Worm (Caenorhabditis elegans): ENCODE measurements around the gene F26F2.1.
"Not testable (repeated sequence)": the region's sequence is repeated elsewhere in the genome, so short reads cannot be mapped to it uniquely, and the experiment has no call there.

The F26F2.1 gene

ce11 chrV:20536208-20536607 lies 25.5 kb downstream of the F26F2.1 start, which contains the start of gene Y38H6C.15:
TSS of gene Y38H6C.15 (minus strand) at chrV:20536308.
- TF ChIP-seq klf-2 (GFP tag; conservative IDR thresholded peaks at IDR 0.05) (no peak), tab-1 (GFP tag; IDR thresholded peaks at IDR 0.05) (no peak), T22C8.4 (GFP tag; IDR thresholded peaks at IDR 0.05) (no peak)

ce11 chrV:20534072-20534471 lies 27.6 kb downstream of the F26F2.1 start, which contains the start of gene famh-161:
TSS of gene famh-161 (minus strand) at chrV:20534172.
- TF ChIP-seq tab-1 (GFP tag; IDR thresholded peaks at IDR 0.05) (no peak), klf-2 (GFP tag; conservative IDR thresholded peaks at IDR 0.05) (no peak), ref-1 (GFP tag; conservative IDR thresholded peaks at IDR 0.05) (no peak), flt-1 (GFP tag; IDR thresholded peaks at IDR 0.05) (no peak), ztf-23 (GFP tag; IDR thresholded peaks at IDR 0.05) (no peak), med-1 (GFP tag; optimal IDR thresholded peaks at IDR 0.05; ENCODE audit: insufficient read depth) (no peak), ztf-29 (GFP tag; IDR thresholded peaks at IDR 0.05) (no peak), T22C8.4 (GFP tag; IDR thresholded peaks at IDR 0.05) (no peak), cog-1 (tag; optimal IDR thresholded peaks at IDR 0.05) (no peak)

ce11 chrV:20527493-20527892 lies 34.2 kb downstream of the F26F2.1 start, which contains the start of gene Y38H6C.13:
TSS of gene Y38H6C.13 (plus strand) at chrV:20527793.
- TF ChIP-seq flt-1 (GFP tag; IDR thresholded peaks at IDR 0.05) (no peak), T22C8.4 (GFP tag; IDR thresholded peaks at IDR 0.05) (no peak), ztf-29 (GFP tag; IDR thresholded peaks at IDR 0.05) (no peak), med-1 (GFP tag; optimal IDR thresholded peaks at IDR 0.05; ENCODE audit: insufficient read depth) (no peak), klf-2 (GFP tag; conservative IDR thresholded peaks at IDR 0.05) (no peak), tab-1 (GFP tag; IDR thresholded peaks at IDR 0.05) (no peak)

ce11 chrV:20525816-20526459 lies 35.8 kb downstream of the F26F2.1 start, which contains the start of the genes srh-166 and Y38H6C.24:
TSS of gene srh-166 (minus strand) at chrV:20525866.
TSS of gene Y38H6C.24 (plus strand) at chrV:20526435.
- TF ChIP-seq tab-1 (GFP tag; IDR thresholded peaks at IDR 0.05) (no peak), T22C8.4 (GFP tag; IDR thresholded peaks at IDR 0.05) (no peak), flt-1 (GFP tag; IDR thresholded peaks at IDR 0.05) (no peak), klf-2 (GFP tag; conservative IDR thresholded peaks at IDR 0.05) (no peak), ztf-29 (GFP tag; IDR thresholded peaks at IDR 0.05) (no peak), ztf-23 (GFP tag; IDR thresholded peaks at IDR 0.05) (no peak), cog-1 (tag; optimal IDR thresholded peaks at IDR 0.05) (no peak), med-1 (GFP tag; optimal IDR thresholded peaks at IDR 0.05; ENCODE audit: insufficient read depth) (no peak), ref-1 (GFP tag; conservative IDR thresholded peaks at IDR 0.05) (no peak)

- TF ChIP-seq ref-1 (GFP tag; conservative IDR thresholded peaks at IDR 0.05) (no peak), klf-2 (GFP tag; conservative IDR thresholded peaks at IDR 0.05) (no peak), ztf-23 (GFP tag; IDR thresholded peaks at IDR 0.05) (no peak), T22C8.4 (GFP tag; IDR thresholded peaks at IDR 0.05) (no peak), tab-1 (GFP tag; IDR thresholded peaks at IDR 0.05) (no peak), ztf-29 (GFP tag; IDR thresholded peaks at IDR 0.05) (no peak), cog-1 (tag; optimal IDR thresholded peaks at IDR 0.05) (no peak), med-1 (GFP tag; optimal IDR thresholded peaks at IDR 0.05; ENCODE audit: insufficient read depth) (no peak), flt-1 (GFP tag; IDR thresholded peaks at IDR 0.05) (no peak)
Measured at ce11 chrV:20522219-20522618, 39.5 kb downstream of the F26F2.1 start, which contains the start of the genes Y38H6C.9 and fbxa-150. TSS of gene Y38H6C.9 (minus strand) at chrV:20522270. TSS of gene fbxa-150 (plus strand) at chrV:20522598.

ce11 chrV:20518927-20519326 lies 42.8 kb downstream of the F26F2.1 start, which contains the start of gene Y38H6C.25:
TSS of gene Y38H6C.25 (plus strand) at chrV:20519227.
- TF ChIP-seq ztf-29 (GFP tag; IDR thresholded peaks at IDR 0.05) (no peak), tab-1 (GFP tag; IDR thresholded peaks at IDR 0.05) (no peak), ztf-23 (GFP tag; IDR thresholded peaks at IDR 0.05) (no peak), flt-1 (GFP tag; IDR thresholded peaks at IDR 0.05) (no peak), med-1 (GFP tag; optimal IDR thresholded peaks at IDR 0.05; ENCODE audit: insufficient read depth) (no peak)

- TF ChIP-seq T22C8.4 (GFP tag; IDR thresholded peaks at IDR 0.05): no peak
- TF ChIP-seq tab-1 (GFP tag; IDR thresholded peaks at IDR 0.05): no peak
- no peak for TF ChIP-seq ref-1 (GFP tag; conservative IDR thresholded peaks at IDR 0.05)
- TF ChIP-seq ztf-29 (GFP tag; IDR thresholded peaks at IDR 0.05): no peak
- no peak for TF ChIP-seq med-1 (GFP tag; optimal IDR thresholded peaks at IDR 0.05; ENCODE audit: insufficient read depth)
- no peak for TF ChIP-seq klf-2 (GFP tag; conservative IDR thresholded peaks at IDR 0.05)
- no peak for TF ChIP-seq flt-1 (GFP tag; IDR thresholded peaks at IDR 0.05)
- no peak for TF ChIP-seq cog-1 (tag; optimal IDR thresholded peaks at IDR 0.05)
Measured at ce11 chrV:20517005-20517404, 44.7 kb downstream of the F26F2.1 start.

- TF ChIP-seq med-1 (GFP tag; optimal IDR thresholded peaks at IDR 0.05; ENCODE audit: insufficient read depth): no peak
- no peak for TF ChIP-seq flt-1 (GFP tag; IDR thresholded peaks at IDR 0.05)
- no peak for TF ChIP-seq klf-2 (GFP tag; conservative IDR thresholded peaks at IDR 0.05)
- no peak for TF ChIP-seq cog-1 (tag; optimal IDR thresholded peaks at IDR 0.05)
- TF ChIP-seq ztf-23 (GFP tag; IDR thresholded peaks at IDR 0.05): no peak
- TF ChIP-seq ref-1 (GFP tag; conservative IDR thresholded peaks at IDR 0.05): no peak
- no peak for TF ChIP-seq T22C8.4 (GFP tag; IDR thresholded peaks at IDR 0.05)
- no peak for TF ChIP-seq ztf-29 (GFP tag; IDR thresholded peaks at IDR 0.05)
- TF ChIP-seq tab-1 (GFP tag; IDR thresholded peaks at IDR 0.05): no peak
Measured at ce11 chrV:20514483-20514882, 47.2 kb downstream of the F26F2.1 start.

- TF ChIP-seq ref-1 (GFP tag; conservative IDR thresholded peaks at IDR 0.05); flt-1 (GFP tag; IDR thresholded peaks at IDR 0.05); tab-1 (GFP tag; IDR thresholded peaks at IDR 0.05): not testable (repeated sequence)
Measured at ce11 chrV:20513661-20514060, 48.0 kb downstream of the F26F2.1 start, which contains the start of gene Y38H6C.8. TSS of gene Y38H6C.8 (plus strand) at chrV:20513961.

- TF ChIP-seq klf-2 (GFP tag; conservative IDR thresholded peaks at IDR 0.05): no peak
- TF ChIP-seq ztf-23 (GFP tag; IDR thresholded peaks at IDR 0.05): no peak
- TF ChIP-seq ref-1 (GFP tag; conservative IDR thresholded peaks at IDR 0.05): no peak
- no peak for TF ChIP-seq flt-1 (GFP tag; IDR thresholded peaks at IDR 0.05)
- TF ChIP-seq med-1 (GFP tag; optimal IDR thresholded peaks at IDR 0.05; ENCODE audit: insufficient read depth): no peak
- TF ChIP-seq T22C8.4 (GFP tag; IDR thresholded peaks at IDR 0.05): no peak
- TF ChIP-seq cog-1 (tag; optimal IDR thresholded peaks at IDR 0.05): no peak
- no peak for TF ChIP-seq tab-1 (GFP tag; IDR thresholded peaks at IDR 0.05)
- no peak for TF ChIP-seq ztf-29 (GFP tag; IDR thresholded peaks at IDR 0.05)
Measured at ce11 chrV:20509427-20509826, 52.3 kb downstream of the F26F2.1 start.
